Fruit fly (Drosophila melanogaster) whole organism, embryonic: Measurements from ENCODE around the gene Nepl9.
A peak's percentile ranks its signal among the peaks of the same experiment; 100 is the strongest.

ENCODE experiments used
- Aef1 ChIP-seq: fragments of 200-800 bp; sonication (Bioruptor generic); IDR thresholded peaks from 3 replicates; pipeline ENCODE4 v1.3.6; 2022; ENCODE audit warnings: missing biosample characterization, missing genetic modification characterization
- Atf-2 ChIP-seq: fragments of 200-800 bp; sonication (Bioruptor generic); optimal IDR thresholded peaks from 2 replicates; lab custom pipeline; 2016; ENCODE audit warnings: missing biosample characterization, missing genetic modification characterization
- Atf6 ChIP-seq: fragments of 200-800 bp; sonication (Bioruptor generic); IDR thresholded peaks from 2 replicates; pipeline ENCODE4 v1.3.6; 2022; ENCODE audit warnings: missing biosample characterization, missing genetic modification characterization
- CG10431 ChIP-seq: fragments of 200-800 bp; sonication (Bioruptor generic); optimal IDR thresholded peaks from 3 replicates; lab custom pipeline; 2018; ENCODE audit warnings: missing biosample characterization, mild to moderate bottlenecking, missing genetic modification characterization
- CG10959 ChIP-seq: fragments of 200-800 bp; sonication (Bioruptor generic); IDR thresholded peaks from 2 replicates; pipeline ENCODE4 v1.3.6; 2022; ENCODE audit warnings: missing biosample characterization, missing genetic modification characterization
- CG12942 ChIP-seq: fragments of 200-800 bp; sonication (Bioruptor generic); optimal IDR thresholded peaks from 3 replicates; lab custom pipeline; 2016; ENCODE audit warnings: missing biosample characterization, missing genetic modification characterization
- CG14014 ChIP-seq: fragments of 200-800 bp; sonication (Bioruptor generic); IDR thresholded peaks from 2 replicates; pipeline ENCODE4 v1.3.6; 2022; ENCODE audit warnings: missing biosample characterization, missing genetic modification characterization
- CG2116 ChIP-seq: fragments of 200-800 bp; sonication (Bioruptor generic); optimal IDR thresholded peaks from 3 replicates; lab custom pipeline; 2018; ENCODE audit warnings: missing biosample characterization, mild to moderate bottlenecking, missing genetic modification characterization
- CG30403 ChIP-seq: fragments of 200-800 bp; sonication (Bioruptor generic); optimal IDR thresholded peaks from 3 replicates; lab custom pipeline; 2016; ENCODE audit warnings: missing biosample characterization, missing genetic modification characterization
- CG3163 ChIP-seq: fragments of 200-800 bp; sonication (Bioruptor generic); optimal IDR thresholded peaks from 3 replicates; lab custom pipeline; 2016; ENCODE audit warnings: missing biosample characterization, missing genetic modification characterization
- CG3281 ChIP-seq: fragments of 200-800 bp; sonication (Bioruptor generic); optimal IDR thresholded peaks from 3 replicates; lab custom pipeline; 2017; ENCODE audit warnings: missing biosample characterization, mild to moderate bottlenecking, missing genetic modification characterization
- CG3726 ChIP-seq: fragments of 200-800 bp; sonication (Bioruptor generic); IDR thresholded peaks from 3 replicates; pipeline ENCODE4, ENCODE4 v1.3.6; 2022; ENCODE audit warnings: missing biosample characterization, missing genetic modification characterization
- CG4820 ChIP-seq: fragments of 200-800 bp; sonication (Bioruptor generic); optimal IDR thresholded peaks from 3 replicates; lab custom pipeline; 2016; ENCODE audit warnings: missing biosample characterization, missing genetic modification characterization
- CG6689 ChIP-seq: fragments of 200-800 bp; sonication (Bioruptor generic); IDR thresholded peaks from 2 replicates; pipeline ENCODE4 v1.3.6; 2022; ENCODE audit warnings: missing biosample characterization, missing genetic modification characterization
- CG6791 ChIP-seq: fragments of 200-800 bp; sonication (Bioruptor generic); IDR thresholded peaks from 3 replicates; pipeline ENCODE4 v1.3.6; 2022; ENCODE audit warnings: missing biosample characterization, missing genetic modification characterization; ENCODE audit not compliant: partially characterized antibody
- CG8478 ChIP-seq: fragments of >200 bp; optimal IDR thresholded peaks from 2 replicates; lab custom pipeline; 2018
- CG8944 ChIP-seq: fragments of 200-800 bp; sonication (Bioruptor generic); optimal IDR thresholded peaks from 3 replicates; lab custom pipeline; 2016; ENCODE audit warnings: missing biosample characterization, missing genetic modification characterization
- CHES-1-like ChIP-seq: fragments of 200-800 bp; sonication (Bioruptor generic); optimal IDR thresholded peaks from 2 replicates; lab custom pipeline; 2016; ENCODE audit warnings: missing biosample characterization, missing genetic modification characterization
- CkIIα-i1 ChIP-seq: fragments of 200-800 bp; sonication (Bioruptor generic); IDR thresholded peaks from 2 replicates; pipeline ENCODE4 v1.3.6; 2022; ENCODE audit warnings: missing biosample characterization, missing genetic modification characterization
- Dad ChIP-seq: fragments of 200-800 bp; sonication (Bioruptor generic); optimal IDR thresholded peaks from 3 replicates; lab custom pipeline; 2016; ENCODE audit warnings: missing biosample characterization, missing genetic modification characterization
- Deaf1 ChIP-seq: fragments of 200-800 bp; optimal IDR thresholded peaks from 3 replicates; lab custom pipeline; 2019; ENCODE audit warnings: missing biosample characterization, mild to moderate bottlenecking, missing genetic modification characterization, moderate library complexity
- Gug ChIP-seq: fragments of 200-800 bp; sonication (Bioruptor generic); IDR thresholded peaks from 4 replicates; pipeline ENCODE4 v1.3.6; 2022; ENCODE audit warnings: missing biosample characterization, missing genetic modification characterization
- Hmx ChIP-seq: fragments of 200-800 bp; sonication (Bioruptor generic); optimal IDR thresholded peaks from 2 replicates; lab custom pipeline; 2016; ENCODE audit warnings: missing biosample characterization, missing genetic modification characterization
- Lim3 ChIP-seq: fragments of 200-800 bp; sonication (Bioruptor generic); IDR thresholded peaks from 2 replicates; pipeline ENCODE4 v1.3.6; 2022; ENCODE audit warnings: missing biosample characterization, missing genetic modification characterization
- NFAT ChIP-seq: fragments of 200-800 bp; sonication (Bioruptor generic); IDR thresholded peaks from 2 replicates; pipeline ENCODE4 v1.3.6; 2022; ENCODE audit warnings: missing biosample characterization, missing genetic modification characterization
- Pdp1 ChIP-seq, 2 experiments: fragments of 200-800 bp; sonication (Bioruptor generic); optimal IDR thresholded peaks; 3 replicates each; lab custom pipeline; 2016; ENCODE audit warnings: missing biosample characterization in 2 of 2, missing genetic modification characterization in 2 of 2, mild to moderate bottlenecking in 1 of 2, moderate library complexity in 1 of 2
- Ravus ChIP-seq: fragments of 200-800 bp; sonication (Bioruptor generic); IDR thresholded peaks from 2 replicates; pipeline ENCODE4 v1.3.6; 2022; ENCODE audit warnings: missing biosample characterization, missing genetic modification characterization
- Side ChIP-seq: fragments of 200-800 bp; sonication (Bioruptor generic); optimal IDR thresholded peaks from 2 replicates; lab custom pipeline; 2016; ENCODE audit warnings: missing biosample characterization, missing genetic modification characterization
- Sin3A ChIP-seq: fragments of >200 bp; optimal IDR thresholded peaks from 2 replicates; lab custom pipeline; 2018
- Sry-β ChIP-seq: fragments of 200-800 bp; sonication (Bioruptor generic); optimal IDR thresholded peaks from 2 replicates; lab custom pipeline; 2018; ENCODE audit warnings: missing biosample characterization, mild to moderate bottlenecking, missing genetic modification characterization, moderate library complexity
- Stat92E ChIP-seq, 3 experiments: fragments of >200 bp in 2 of 3; fragments of 200-800 bp in 1 of 3; sonication (Bioruptor generic) in 1 of 3; optimal IDR thresholded peaks; 2 replicates each; lab custom pipeline; 2017 to 2019; ENCODE audit warnings: missing biosample characterization in 3 of 3, missing genetic modification characterization in 3 of 3, mild to moderate bottlenecking in 1 of 3, moderate library complexity in 1 of 3
- amos ChIP-seq: fragments of 200-800 bp; sonication (Bioruptor generic); IDR thresholded peaks from 2 replicates; pipeline ENCODE4 v1.3.6; 2022; ENCODE audit warnings: missing biosample characterization, missing genetic modification characterization; ENCODE audit not compliant: partially characterized antibody
- caup ChIP-seq: fragments of 200-800 bp; sonication (Bioruptor generic); optimal IDR thresholded peaks from 3 replicates; lab custom pipeline; 2017; ENCODE audit warnings: missing biosample characterization, mild to moderate bottlenecking, missing genetic modification characterization, moderate library complexity; ENCODE audit not compliant: severe bottlenecking
- ci ChIP-seq: fragments of 200-800 bp; sonication (Bioruptor generic); IDR thresholded peaks from 3 replicates; pipeline ENCODE4 v1.3.6; 2022; ENCODE audit warnings: missing biosample characterization, missing genetic modification characterization
- dimm ChIP-seq: fragments of 200-800 bp; sonication (Bioruptor generic); IDR thresholded peaks from 2 replicates; pipeline ENCODE4 v1.3.6; 2022; ENCODE audit warnings: missing biosample characterization, missing genetic modification characterization
- emc ChIP-seq: fragments of 200-800 bp; sonication (Bioruptor generic); optimal IDR thresholded peaks from 2 replicates; lab custom pipeline; 2016; ENCODE audit warnings: missing biosample characterization, missing genetic modification characterization
- fru ChIP-seq: fragments of >200 bp; optimal IDR thresholded peaks from 2 replicates; lab custom pipeline; 2017
- gem ChIP-seq: fragments of 200-800 bp; sonication (Bioruptor generic); optimal IDR thresholded peaks from 2 replicates; lab custom pipeline; 2019; ENCODE audit warnings: missing biosample characterization, mild to moderate bottlenecking, missing genetic modification characterization, moderate library complexity
- grn ChIP-seq: fragments of 200-800 bp; sonication (Bioruptor generic); optimal IDR thresholded peaks from 3 replicates; lab custom pipeline; 2017; ENCODE audit warnings: missing biosample characterization, missing genetic modification characterization
- gsb ChIP-seq: fragments of 200-800 bp; sonication (Bioruptor generic); IDR thresholded peaks from 2 replicates; pipeline ENCODE4 v1.3.6; 2022; ENCODE audit warnings: missing biosample characterization, missing genetic modification characterization
- ind ChIP-seq: fragments of 200-800 bp; sonication (Bioruptor generic); optimal IDR thresholded peaks from 3 replicates; lab custom pipeline; 2016; ENCODE audit warnings: missing biosample characterization, missing genetic modification characterization
- jing ChIP-seq: fragments of 200-800 bp; sonication (Bioruptor generic); optimal IDR thresholded peaks from 2 replicates; lab custom pipeline; 2018; ENCODE audit warnings: missing biosample characterization, mild to moderate bottlenecking, missing genetic modification characterization
- kni ChIP-seq: fragments of 200-800 bp; sonication (Bioruptor generic); optimal IDR thresholded peaks from 3 replicates; lab custom pipeline; 2017; ENCODE audit warnings: mild to moderate bottlenecking, missing biosample characterization, missing genetic modification reagents, missing genetic modification characterization
- mam ChIP-seq: fragments of 200-800 bp; sonication (Bioruptor generic); optimal IDR thresholded peaks from 3 replicates; lab custom pipeline; 2016; ENCODE audit warnings: missing biosample characterization, missing genetic modification characterization
- nerfin-1 ChIP-seq: fragments of 200-800 bp; sonication (Bioruptor generic); optimal IDR thresholded peaks from 3 replicates; lab custom pipeline; 2019; ENCODE audit warnings: missing biosample characterization, mild to moderate bottlenecking, missing genetic modification characterization, moderate library complexity
- psq ChIP-seq: fragments of 200-800 bp; sonication (Bioruptor generic); optimal IDR thresholded peaks from 2 replicates; lab custom pipeline; 2017; ENCODE audit warnings: missing biosample characterization, missing genetic modification characterization
- sim ChIP-seq: fragments of 200-800 bp; sonication (Bioruptor generic); IDR thresholded peaks from 2 replicates; pipeline ENCODE4 v1.3.6; 2022; ENCODE audit warnings: missing biosample characterization, missing genetic modification characterization
- slp2 ChIP-seq: fragments of 200-800 bp; sonication (Bioruptor generic); optimal IDR thresholded peaks from 2 replicates; lab custom pipeline; 2016; ENCODE audit warnings: missing biosample characterization, missing genetic modification characterization
- sna ChIP-seq: fragments of 200-800 bp; sonication (Bioruptor generic); IDR thresholded peaks from 2 replicates; pipeline ENCODE4 v1.3.6; 2022; ENCODE audit warnings: missing biosample characterization, missing genetic modification characterization; ENCODE audit not compliant: partially characterized antibody
- so ChIP-seq: fragments of 200-800 bp; sonication (Bioruptor generic); IDR thresholded peaks from 3 replicates; pipeline ENCODE4 v1.3.6; 2022; ENCODE audit warnings: missing biosample characterization, missing genetic modification characterization
- sr ChIP-seq: fragments of 200-800 bp; sonication (Bioruptor generic); IDR thresholded peaks from 3 replicates; pipeline ENCODE4 v1.3.6; 2022; ENCODE audit warnings: missing biosample characterization, missing genetic modification characterization
- vfl ChIP-seq: fragments of 200-800 bp; sonication (Bioruptor generic); optimal IDR thresholded peaks from 2 replicates; lab custom pipeline; 2016; ENCODE audit warnings: missing biosample characterization, missing genetic modification characterization

Gene Nepl9

DNA sequence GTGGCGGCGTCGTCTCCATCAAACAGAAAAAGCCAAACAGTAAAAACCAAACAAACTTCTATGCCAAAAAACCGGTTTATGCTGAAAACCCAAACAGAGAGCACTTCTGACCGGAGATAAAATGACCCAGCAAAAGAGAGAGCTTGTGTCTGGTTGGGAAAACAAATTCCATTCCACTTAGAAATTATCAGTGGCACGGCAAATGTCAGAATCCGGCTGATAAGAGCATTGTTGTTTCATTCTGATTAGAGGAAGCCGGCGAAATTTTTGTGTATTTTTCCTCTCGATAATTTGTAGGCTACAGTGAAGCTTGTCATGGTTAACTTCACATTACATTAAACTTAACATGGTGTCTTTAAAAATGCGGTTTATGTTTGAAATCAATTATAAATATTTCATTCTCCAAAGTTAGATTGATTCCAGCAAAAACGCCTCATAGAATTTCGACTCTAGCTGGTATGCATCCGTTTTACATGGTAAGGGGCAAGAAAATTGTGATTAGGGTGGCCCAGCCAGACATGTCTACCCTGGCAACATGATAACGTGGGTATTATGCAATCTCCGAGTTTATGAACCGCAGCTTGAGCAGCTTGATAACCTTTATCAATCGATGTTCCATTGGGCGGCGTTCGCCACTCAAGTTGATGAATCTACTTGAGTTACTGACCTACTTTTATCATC lies 19.5 kb downstream of the Nepl9 start (continued):
- TF ChIP-seq amos (GFP tag; lab: Robert Waterston, UW) (no peak), CG8478 (lab: Kevin White, UChicago) (no peak), mam (GFP tag; lab: Kevin White, UChicago) (peak; percentile 37), CG6689 (GFP tag; lab: Robert Waterston, UW) (no peak; the same call in 1 of the 2 replicates), ci (GFP tag; lab: Robert Waterston, UW) (peak; percentile 33; the same call in 1 of the 3 replicates), CG3281 (GFP tag; lab: Kevin White, UChicago) (peak; percentile 27), CG8944 (no peak), Side (GFP tag; lab: Kevin White, UChicago) (peak; percentile 22), Lim3 (GFP tag; lab: Robert Waterston, UW) (no peak), grn (peak; percentile 48), CG30403 (peak; percentile 8), Sry-β (GFP tag; lab: Kevin White, UChicago) (no peak), CG6791 (GFP tag; lab: Robert Waterston, UW) (0 out of 3 replicates have a peak, but pooled peaks have one; percentile 23), fru (lab: Kevin White, UChicago) (no peak), Sin3A (no peak), Stat92E (GFP tag; optimal IDR thresholded peaks at IDR 0.05; lab: Kevin White, UChicago) (no peak), CG14014 (GFP tag; lab: Robert Waterston, UW) (peak; percentile 37), CG4820 (peak; percentile 5), emc (GFP tag; lab: Kevin White, UChicago) (no peak), Pdp1 (GFP tag; optimal IDR thresholded peaks at IDR 0.05; lab: Kevin White, UChicago) (peak; percentile 49 to 97), sna (no peak), gsb (GFP tag; lab: Robert Waterston, UW) (no peak), CHES-1-like (GFP tag; lab: Kevin White, UChicago) (no peak), psq (no peak), sim (GFP tag; lab: Robert Waterston, UW) (no peak), Atf-2 (GFP tag; lab: Kevin White, UChicago) (no peak), CG3163 (GFP tag; lab: Kevin White, UChicago) (no peak), CG10959 (GFP tag; lab: Robert Waterston, UW) (no peak), NFAT (peak; percentile 32; the same call in 1 of the 2 replicates), slp2 (GFP tag; lab: Kevin White, UChicago) (no peak), sr (GFP tag; lab: Robert Waterston, UW) (no peak), caup (GFP tag; lab: Kevin White, UChicago) (peak; percentile 9), Gug (GFP tag; lab: Robert Waterston, UW) (no peak), Deaf1 (tag; lab: Kevin White, UChicago) (no peak), dimm (GFP tag; lab: Robert Waterston, UW) (no peak), ind (GFP tag; lab: Kevin White, UChicago) (peak; percentile 1), jing (GFP tag; lab: Kevin White, UChicago) (no peak), CG2116 (GFP tag; lab: Kevin White, UChicago) (no peak), CG3726 (no peak), CG12942 (GFP tag; lab: Kevin White, UChicago) (no peak), CG10431 (GFP tag; lab: Kevin White, UChicago) (peak; percentile 44), gem (tag; lab: Kevin White, UChicago) (peak; percentile 36), vfl (GFP tag; lab: Kevin White, UChicago) (no peak), Hmx (no peak), Aef1 (GFP tag; lab: Robert Waterston, UW) (peak; percentile 42; the same call in 2 of the 3 replicates), Ravus (GFP tag; lab: Robert Waterston, UW) (no peak), CkIIα-i1 (no peak), so (GFP tag; lab: Robert Waterston, UW) (no peak), Atf6 (GFP tag; lab: Robert Waterston, UW) (peak; percentile 42; the same call in 1 of the 2 replicates), nerfin-1 (no peak), Dad (GFP tag; lab: Kevin White, UChicago) (peak; percentile 38), kni (no peak)
